Fruit fly (Drosophila melanogaster): Measurements from ENCODE around the gene Ca-beta.

The Ca-beta gene

DNA sequence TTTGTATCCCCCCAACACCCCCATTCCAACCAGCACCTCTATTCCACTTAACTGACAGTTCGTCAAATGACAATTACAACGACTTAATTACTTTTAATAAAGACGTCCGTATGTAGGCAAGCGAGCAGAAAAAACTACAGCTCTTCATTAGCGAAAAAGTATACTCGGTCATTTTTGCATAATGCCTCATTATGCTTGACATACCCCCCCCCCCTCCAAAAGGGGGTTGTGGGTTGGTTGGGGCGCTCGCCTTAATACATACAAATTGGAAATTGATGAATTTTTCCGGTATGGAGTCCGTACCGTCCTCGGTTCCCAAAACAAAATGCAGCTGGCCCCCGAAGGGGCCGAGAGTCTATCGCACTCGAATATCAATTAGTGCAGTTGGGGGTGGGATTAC, 23.9 kb upstream of the Ca-beta start:
- peak; percentile 66 for TF ChIP-seq sens (GFP tag)
- TF ChIP-seq crol (GFP tag; IDR thresholded peaks at IDR 0.05), result peak; percentile 15; the same call in 1 of the 2 replicates
- no peak for TF ChIP-seq CG1024 (GFP tag; IDR thresholded peaks at IDR 0.05)

DNA sequence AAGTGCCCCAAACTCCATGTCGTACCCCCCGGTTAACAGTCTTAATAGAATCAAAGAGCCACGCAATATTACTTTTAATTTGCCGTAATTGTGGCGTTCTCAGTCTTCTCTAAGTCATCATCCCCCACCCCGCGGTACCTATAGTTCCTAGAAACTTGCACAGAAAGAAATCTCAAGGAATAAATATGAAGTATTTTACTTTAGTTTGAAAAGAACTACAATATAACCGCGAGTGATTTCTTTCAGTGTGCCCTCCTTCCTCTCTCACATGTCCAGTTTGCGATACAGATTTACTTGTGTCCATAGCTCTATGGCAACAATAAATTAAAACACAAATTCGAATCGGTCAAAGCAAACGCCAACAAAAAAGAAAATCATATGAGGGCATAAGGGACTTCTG, 22.7 kb upstream of the Ca-beta start:
- TF ChIP-seq CG3407 (GFP tag; optimal IDR thresholded peaks at IDR 0.05), result no peak
- no peak for TF ChIP-seq fu2 (GFP tag; optimal IDR thresholded peaks at IDR 0.05)
- TF ChIP-seq slbo (GFP tag; IDR thresholded peaks at IDR 0.05), result no peak
- peak; percentile 57 for TF ChIP-seq zf30C (GFP tag; optimal IDR thresholded peaks at IDR 0.05)
- no peak for TF ChIP-seq CG8765 (GFP tag; IDR thresholded peaks at IDR 0.05)
- TF ChIP-seq gem (tag; optimal IDR thresholded peaks at IDR 0.05), result peak; percentile 0
- TF ChIP-seq CG12942 (GFP tag; optimal IDR thresholded peaks at IDR 0.05), result no peak
- peak; percentile 55 for TF ChIP-seq sens (GFP tag)

DNA sequence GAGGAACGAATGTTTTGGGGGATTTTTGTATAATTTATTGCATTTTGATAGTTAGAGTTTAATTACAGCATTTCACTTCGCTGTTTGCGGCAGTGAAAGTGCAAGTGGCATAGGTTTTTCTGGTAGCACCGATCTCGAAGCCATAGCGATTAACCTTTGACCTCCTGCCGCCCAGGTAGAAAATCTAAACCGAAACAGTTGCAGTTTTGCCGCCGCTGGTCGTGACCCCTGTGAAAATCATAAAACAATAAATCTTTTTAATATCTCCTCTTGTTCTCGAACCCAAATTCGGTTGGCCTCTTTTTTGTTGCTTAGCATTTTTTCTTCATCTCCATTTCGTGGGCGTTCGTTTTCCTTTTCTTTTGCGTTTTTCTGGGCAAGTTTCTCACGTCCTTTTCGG, 21.1 kb upstream of the Ca-beta start:
- TF ChIP-seq Blimp-1 (GFP tag; optimal IDR thresholded peaks at IDR 0.05) (peak; percentile 43), cad (GFP tag; optimal IDR thresholded peaks at IDR 0.05) (peak; percentile 91), Sry-β (GFP tag; optimal IDR thresholded peaks at IDR 0.05) (no peak), tll (GFP tag; optimal IDR thresholded peaks at IDR 0.05) (peak in 1 of 2 experiments; percentile 78), Atf-2 (GFP tag; optimal IDR thresholded peaks at IDR 0.05) (no peak), ara (GFP tag; IDR thresholded peaks at IDR 0.05) (no peak), CG8290 (GFP tag; optimal IDR thresholded peaks at IDR 0.05) (no peak), CG8290 (tag; optimal IDR thresholded peaks at IDR 0.05) (no peak), Hr78 (GFP tag; optimal IDR thresholded peaks at IDR 0.05) (peak in 1 of 2 experiments; percentile 89), NK7.1 (GFP tag; optimal IDR thresholded peaks at IDR 0.05) (no peak), dati (GFP tag; IDR thresholded peaks at IDR 0.05) (no peak), zen (tag; optimal IDR thresholded peaks at IDR 0.05) (peak; percentile 22)

DNA sequence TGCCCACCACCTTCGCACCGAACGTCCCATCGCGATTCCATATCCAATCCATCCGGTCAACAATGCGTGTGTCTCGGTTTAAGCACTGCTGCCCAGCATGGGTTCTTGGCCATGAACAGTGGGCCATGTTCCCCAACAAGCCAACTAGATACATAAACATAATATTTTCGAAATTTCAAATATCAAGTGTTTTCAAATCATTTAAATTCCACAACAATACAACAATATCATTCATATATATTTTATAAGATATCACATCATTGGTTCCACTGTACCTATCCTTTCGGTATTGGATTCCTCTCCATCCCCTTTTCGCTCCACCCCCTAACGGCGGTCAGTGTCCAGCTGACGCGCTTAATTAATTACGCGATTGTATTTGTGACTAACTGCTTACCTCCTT, 18.7 kb upstream of the Ca-beta start:
- peak; percentile 41; the same call in 2 of the 3 replicates for TF ChIP-seq row (GFP tag; IDR thresholded peaks at IDR 0.05)
- TF ChIP-seq CG6654 (GFP tag; optimal IDR thresholded peaks at IDR 0.05), result no peak
- peak; percentile 36; the same call in 1 of the 2 replicates for TF ChIP-seq CG4404 (GFP tag; IDR thresholded peaks at IDR 0.05)
- peak; percentile 16 for TF ChIP-seq CG18599 (GFP tag; optimal IDR thresholded peaks at IDR 0.05)
- no peak for TF ChIP-seq wek (GFP tag; optimal IDR thresholded peaks at IDR 0.05)
- TF ChIP-seq corto (GFP tag; optimal IDR thresholded peaks at IDR 0.05), result peak; percentile 61
- TF ChIP-seq E2f1 (GFP tag; IDR thresholded peaks at IDR 0.05), result peak; percentile 58
- TF ChIP-seq CG17359 (tag; optimal IDR thresholded peaks at IDR 0.05), result peak; percentile 17
- TF ChIP-seq CG15073 (GFP tag; optimal IDR thresholded peaks at IDR 0.05), result no peak
- TF ChIP-seq esg (GFP tag; conservative IDR thresholded peaks at IDR 0.05), result peak; percentile 24; the same call in 1 of the 2 replicates
- TF ChIP-seq chn (GFP tag; optimal IDR thresholded peaks at IDR 0.05), result peak; percentile 23
- TF ChIP-seq CG18262 (tag; optimal IDR thresholded peaks at IDR 0.05), result peak; percentile 26
- TF ChIP-seq z (GFP tag; IDR thresholded peaks at IDR 0.05), result 0 out of 3 replicates have a peak, but pooled peaks have one; percentile 36
- TF ChIP-seq CG3163 (GFP tag; optimal IDR thresholded peaks at IDR 0.05), result no peak
- peak; percentile 41; the same call in 1 of the 2 replicates for TF ChIP-seq vvl (GFP tag; IDR thresholded peaks at IDR 0.05)
- TF ChIP-seq p53 (GFP tag; optimal IDR thresholded peaks at IDR 0.05), result no peak
- no peak for TF ChIP-seq fd102C (GFP tag; optimal IDR thresholded peaks at IDR 0.05)
- TF ChIP-seq Hmr (GFP tag; optimal IDR thresholded peaks at IDR 0.05), result peak; percentile 3
- TF ChIP-seq CG15269 (tag; optimal IDR thresholded peaks at IDR 0.05), result peak; percentile 6
- peak; percentile 22; the same call in 1 of the 2 replicates for TF ChIP-seq CG32532 (GFP tag; IDR thresholded peaks at IDR 0.05)
- TF ChIP-seq CG11247 (GFP tag; IDR thresholded peaks at IDR 0.05), result peak; percentile 52
- peak; percentile 20 for TF ChIP-seq CG12769 (tag; optimal IDR thresholded peaks at IDR 0.05)
- peak; percentile 34 for TF ChIP-seq dmrt99B (tag; optimal IDR thresholded peaks at IDR 0.05)
- TF ChIP-seq CG31441 (GFP tag; IDR thresholded peaks at IDR 0.05), result no peak
- peak; percentile 26 for TF ChIP-seq lab (GFP tag; optimal IDR thresholded peaks at IDR 0.05)
